Worm (Caenorhabditis elegans): ENCODE results near the gene K02D10.8.
A peak's percentile ranks its signal among the peaks of the same experiment; 100 is the strongest.

K02D10.8 gene

DNA sequence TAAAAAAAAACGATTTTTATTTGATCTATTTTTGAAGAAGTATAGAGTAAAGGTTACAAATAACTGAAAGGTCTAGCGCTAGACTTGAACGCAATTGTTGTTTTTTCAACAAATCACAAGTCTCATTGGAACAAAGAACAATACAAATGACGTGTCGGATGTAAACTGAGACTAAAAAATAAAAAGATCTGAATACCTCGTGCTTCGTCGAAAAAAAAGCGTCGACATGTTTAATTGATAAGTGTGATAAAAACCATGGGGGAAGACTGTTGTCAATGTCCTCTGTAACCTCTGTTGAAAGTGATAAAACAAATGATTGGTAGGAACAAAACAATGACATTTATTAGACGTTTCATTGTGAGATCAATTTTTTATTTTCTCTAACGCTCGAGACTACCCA, 3.4 kb upstream of the K02D10.8 start:
- peak; percentile 50 for TF ChIP-seq pqm-1 (tag; optimal IDR thresholded peaks at IDR 0.05)
- TF ChIP-seq daf-19 (GFP tag; conservative IDR thresholded peaks at IDR 0.05) = no peak
- TF ChIP-seq nhr-25 (tag; optimal IDR thresholded peaks at IDR 0.05; ENCODE audit: borderline replicate concordance, insufficient read depth) = peak; percentile 7
- peak; percentile 87 for TF ChIP-seq php-3 (GFP tag; IDR thresholded peaks at IDR 0.05)
- no peak for TF ChIP-seq daf-16 (GFP tag; optimal IDR thresholded peaks at IDR 0.05)
- TF ChIP-seq daf-16 (tag; optimal IDR thresholded peaks at IDR 0.05) = peak; percentile 83
- TF ChIP-seq skn-1 (tag; optimal IDR thresholded peaks at IDR 0.05) = no peak
- 0 out of 2 replicates have a peak, but pooled peaks have one; percentile 52 for TF ChIP-seq tra-1 (GFP tag; IDR thresholded peaks at IDR 0.05)
- peak; percentile 57 for TF ChIP-seq T20F7.1 (GFP tag; optimal IDR thresholded peaks at IDR 0.05)
- no peak for TF ChIP-seq dmd-9 (GFP tag; IDR thresholded peaks at IDR 0.05)
- peak in 1 of 2 experiments; percentile 38 for TF ChIP-seq hif-1 (tag; optimal IDR thresholded peaks at IDR 0.05)
- peak; percentile 91 for TF ChIP-seq hlh-30 (tag; optimal IDR thresholded peaks at IDR 0.05; ENCODE audit: insufficient read depth)
- peak in 1 of 2 experiments; percentile 47 for TF ChIP-seq lsy-2 (tag; optimal IDR thresholded peaks at IDR 0.05)
- peak; percentile 88 for TF ChIP-seq hlh-11 (tag; optimal IDR thresholded peaks at IDR 0.05)
- peak; percentile 3 for TF ChIP-seq mxl-3 (GFP tag; optimal IDR thresholded peaks at IDR 0.05)
- TF ChIP-seq mdl-1 (tag; optimal IDR thresholded peaks at IDR 0.05) = peak in 1 of 2 experiments; percentile 77
- peak; percentile 92 for TF ChIP-seq dve-1 (tag; optimal IDR thresholded peaks at IDR 0.05; ENCODE audit: insufficient read depth)
- TF ChIP-seq nhr-77 (tag; optimal IDR thresholded peaks at IDR 0.05) = peak; percentile 70
- TF ChIP-seq dmd-6 (GFP tag; IDR thresholded peaks at IDR 0.05) = peak; percentile 96
- TF ChIP-seq mep-1 (tag; optimal IDR thresholded peaks at IDR 0.05) = peak; percentile 46
- no peak for TF ChIP-seq ctbp-1 (GFP tag; IDR thresholded peaks at IDR 0.05)
- TF ChIP-seq nhr-10 (tag; optimal IDR thresholded peaks at IDR 0.05) = no peak
- no peak for TF ChIP-seq mes-2 (tag; optimal IDR thresholded peaks at IDR 0.05; ENCODE audit: poor library complexity, severe bottlenecking)
- TF ChIP-seq nhr-28 (tag; optimal IDR thresholded peaks at IDR 0.05) = peak; percentile 78
- TF ChIP-seq nhr-48 (tag; optimal IDR thresholded peaks at IDR 0.05) = peak; percentile 58
- TF ChIP-seq lin-13 (GFP tag; optimal IDR thresholded peaks at IDR 0.05) = no peak

- TF ChIP-seq T20F7.1 (GFP tag; optimal IDR thresholded peaks at IDR 0.05) = no peak
- TF ChIP-seq dmd-9 (GFP tag; IDR thresholded peaks at IDR 0.05) = no peak
- TF ChIP-seq fos-1 (tag; optimal IDR thresholded peaks at IDR 0.05) = no peak
- TF ChIP-seq nhr-10 (tag; optimal IDR thresholded peaks at IDR 0.05) = no peak
- no peak for TF ChIP-seq aha-1 (tag)
- TF ChIP-seq nhr-48 (tag; optimal IDR thresholded peaks at IDR 0.05) = no peak
- TF ChIP-seq jun-1 (tag; optimal IDR thresholded peaks at IDR 0.05) = no peak
Observed at ce11 chrIII:8784500-8784899, 1.7 kb upstream of the K02D10.8 start.

ce11 chrIII:8785426-8785825, 751 bp upstream of the K02D10.8 start:
- TF ChIP-seq spr-1 (tag; optimal IDR thresholded peaks at IDR 0.05) = no peak
- no peak for TF ChIP-seq lin-38 (GFP tag; IDR thresholded peaks at IDR 0.05)
- no peak for TF ChIP-seq lin-15B (tag; optimal IDR thresholded peaks at IDR 0.05)
- TF ChIP-seq ztf-11 (tag; optimal IDR thresholded peaks at IDR 0.05) = no peak
- TF ChIP-seq Y105C5A.15 (GFP tag; IDR thresholded peaks at IDR 0.05) = no peak
- peak; percentile 81 for TF ChIP-seq dmd-6 (GFP tag; IDR thresholded peaks at IDR 0.05)
- TF ChIP-seq lsy-2 (tag; optimal IDR thresholded peaks at IDR 0.05) = peak in 1 of 2 experiments; percentile 63
- TF ChIP-seq ces-1 (GFP tag; optimal IDR thresholded peaks at IDR 0.05) = no peak
- TF ChIP-seq hif-1 (tag; optimal IDR thresholded peaks at IDR 0.05) = peak in 1 of 2 experiments; percentile 48
- TF ChIP-seq rbr-2 (tag; optimal IDR thresholded peaks at IDR 0.05) = peak; percentile 38
- 0 out of 2 replicates have a peak, but pooled peaks have one; percentile 62 for TF ChIP-seq egl-43 (GFP tag; IDR thresholded peaks at IDR 0.05)
- TF ChIP-seq gei-8 (GFP tag; optimal IDR thresholded peaks at IDR 0.05) = peak; percentile 78
- peak; percentile 76; the same call in 1 of the 2 replicates for TF ChIP-seq ceh-20 (GFP tag; IDR thresholded peaks at IDR 0.05)
- peak; percentile 22 for TF ChIP-seq duxl-1 (tag; optimal IDR thresholded peaks at IDR 0.05; ENCODE audit: poor library complexity)
- peak; percentile 31 for TF ChIP-seq dpl-1 (GFP tag; optimal IDR thresholded peaks at IDR 0.05)
- no peak for TF ChIP-seq skn-1 (tag; optimal IDR thresholded peaks at IDR 0.05)
- TF ChIP-seq daf-19 (GFP tag; conservative IDR thresholded peaks at IDR 0.05) = no peak
- peak; percentile 29 for TF ChIP-seq mes-2 (tag; optimal IDR thresholded peaks at IDR 0.05; ENCODE audit: poor library complexity, severe bottlenecking)
- peak; percentile 78 for TF ChIP-seq nhr-28 (tag; optimal IDR thresholded peaks at IDR 0.05)
- no peak for TF ChIP-seq zfp-2 (tag; optimal IDR thresholded peaks at IDR 0.05)
- no peak for TF ChIP-seq mxl-2 (GFP tag; conservative IDR thresholded peaks at IDR 0.05)
- TF ChIP-seq T20F7.1 (GFP tag; optimal IDR thresholded peaks at IDR 0.05) = no peak
- no peak for TF ChIP-seq jun-1 (tag; optimal IDR thresholded peaks at IDR 0.05)
- no peak for TF ChIP-seq attf-4 (tag; optimal IDR thresholded peaks at IDR 0.05)
- no peak for TF ChIP-seq php-3 (GFP tag; IDR thresholded peaks at IDR 0.05)
- TF ChIP-seq saeg-2 (GFP tag; IDR thresholded peaks at IDR 0.05) = peak; percentile 75
- peak; percentile 56 for TF ChIP-seq hmg-1.1 (GFP tag; IDR thresholded peaks at IDR 0.05)

Data from whole organism, L4 larva.